Worm (Caenorhabditis elegans): ENCODE measurements around the gene kin-4.
"Not testable (repeated sequence)": the region's sequence is repeated elsewhere in the genome, so short reads cannot be mapped to it uniquely, and the experiment has no call there.

Gene kin-4

ce11 chrIV:11414920-11415319 is 10.6 kb upstream of the kin-4 start, which contains the start of gene F22B3.10:
Gene F22B3.10 (minus strand): TSS chrIV:11415020.
- TF ChIP-seq aha-1 (tag; optimal IDR thresholded peaks at IDR 0.05) (no peak), fkh-8 (tag; optimal IDR thresholded peaks at IDR 0.05) (no peak), unc-130 (tag; optimal IDR thresholded peaks at IDR 0.05) (no peak), ama-1 (optimal IDR thresholded peaks at IDR 0.05) (no peak), nhr-19 (GFP tag; conservative IDR thresholded peaks at IDR 0.05) (no peak), xbp-1 (tag; optimal IDR thresholded peaks at IDR 0.05) (no peak), lin-35 (GFP tag; optimal IDR thresholded peaks at IDR 0.05) (no peak), unc-86 (tag; optimal IDR thresholded peaks at IDR 0.05) (no peak), jun-1 (tag; optimal IDR thresholded peaks at IDR 0.05) (no peak), skn-1 (tag; optimal IDR thresholded peaks at IDR 0.05) (no peak), elt-3 (tag; optimal IDR thresholded peaks at IDR 0.05) (no peak), ces-1 (GFP tag; optimal IDR thresholded peaks at IDR 0.05) (no peak), egl-13 (tag; optimal IDR thresholded peaks at IDR 0.05) (no peak), lir-3 (tag; optimal IDR thresholded peaks at IDR 0.05; ENCODE audit: poor library complexity) (no peak), mab-9 (GFP tag; IDR thresholded peaks at IDR 0.05) (no peak), sup-37 (GFP tag; optimal IDR thresholded peaks at IDR 0.05) (no peak), elt-2 (tag; optimal IDR thresholded peaks at IDR 0.05) (no peak), nhr-237 (tag; optimal IDR thresholded peaks at IDR 0.05) (no peak), lin-15B (tag; optimal IDR thresholded peaks at IDR 0.05) (no peak)

ce11 chrIV:11416724-11417123 is 8.8 kb upstream of the kin-4 start, which contains the start of gene F22B3.5:
Gene F22B3.5 (minus strand): TSS chrIV:11416824.
- TF ChIP-seq blmp-1 (tag; optimal IDR thresholded peaks at IDR 0.05); zip-4 (GFP tag; optimal IDR thresholded peaks at IDR 0.05); egl-27 (tag; optimal IDR thresholded peaks at IDR 0.05): not testable (repeated sequence)

ce11 chrIV:11421696-11422095 is 3.8 kb upstream of the kin-4 start, which contains the start of gene F22B3.7:
Gene F22B3.7 (minus strand): TSS chrIV:11421796.
- TF ChIP-seq Y116A8C.19 (tag; optimal IDR thresholded peaks at IDR 0.05; ENCODE audit: borderline replicate concordance) (no peak), efl-3 (GFP tag; optimal IDR thresholded peaks at IDR 0.05) (no peak), pag-3 (tag; optimal IDR thresholded peaks at IDR 0.05; ENCODE audit: borderline replicate concordance, insufficient read depth) (no peak), zag-1 (tag; optimal IDR thresholded peaks at IDR 0.05) (no peak), nhr-28 (tag; optimal IDR thresholded peaks at IDR 0.05) (no peak), pqm-1 (tag; optimal IDR thresholded peaks at IDR 0.05) (no peak), lin-15B (tag; optimal IDR thresholded peaks at IDR 0.05) (no peak), vab-15 (tag; optimal IDR thresholded peaks at IDR 0.05) (no peak), irx-1 (tag; optimal IDR thresholded peaks at IDR 0.05) (no peak), ceh-82 (tag; optimal IDR thresholded peaks at IDR 0.05) (no peak), tbx-2 (tag; optimal IDR thresholded peaks at IDR 0.05) (no peak), ama-1 (optimal IDR thresholded peaks at IDR 0.05) (no peak), nhr-71 (tag; optimal IDR thresholded peaks at IDR 0.05) (no peak)

ce11 chrIV:11424830-11425229 is 712 bp upstream of the kin-4 start, which contains the start of gene F22B3.8:
Gene F22B3.8 (minus strand): TSS chrIV:11424930.
- TF ChIP-seq fos-1 (tag; optimal IDR thresholded peaks at IDR 0.05) (no peak), nhr-84 (tag; optimal IDR thresholded peaks at IDR 0.05) (no peak), mef-2 (tag; optimal IDR thresholded peaks at IDR 0.05) (no peak), ztf-4 (tag; optimal IDR thresholded peaks at IDR 0.05) (no peak), isw-1 (GFP tag; IDR thresholded peaks at IDR 0.05) (no peak), nhr-19 (GFP tag; conservative IDR thresholded peaks at IDR 0.05) (no peak), nhr-77 (tag; optimal IDR thresholded peaks at IDR 0.05) (no peak), nhr-20 (tag; optimal IDR thresholded peaks at IDR 0.05) (no peak), egl-27 (tag; optimal IDR thresholded peaks at IDR 0.05) (no peak), elt-3 (tag; optimal IDR thresholded peaks at IDR 0.05) (no peak), zag-1 (tag; optimal IDR thresholded peaks at IDR 0.05) (no peak), lin-14 (GFP tag; optimal IDR thresholded peaks at IDR 0.05) (no peak), unc-30 (tag; optimal IDR thresholded peaks at IDR 0.05) (no peak), lin-15B (tag; optimal IDR thresholded peaks at IDR 0.05) (no peak), lin-35 (GFP tag; optimal IDR thresholded peaks at IDR 0.05) (no peak), rnt-1 (tag; optimal IDR thresholded peaks at IDR 0.05) (no peak), dsc-1 (tag; optimal IDR thresholded peaks at IDR 0.05) (no peak), nhr-47 (tag; optimal IDR thresholded peaks at IDR 0.05) (no peak)
